Fruit fly (Drosophila melanogaster): ENCODE results near the gene Rh6.

Rh6 gene

dm6 chr3R:15480068-15480467, 2.9 kb upstream of the Rh6 start:
- TF ChIP-seq pad (GFP tag; optimal IDR thresholded peaks at IDR 0.05) (no peak), tj (GFP tag; optimal IDR thresholded peaks at IDR 0.05) (peak; percentile 98)

dm6 chr3R:15481606-15482005, 1.4 kb upstream of the Rh6 start, which contains the start of gene B9d1:
Gene B9d1, plus strand, starts transcription at chr3R:15481906.
- TF ChIP-seq CG12768 (GFP tag; optimal IDR thresholded peaks at IDR 0.05) = no peak
- TF ChIP-seq toe (GFP tag; optimal IDR thresholded peaks at IDR 0.05) = no peak
- TF ChIP-seq cnc (optimal IDR thresholded peaks at IDR 0.05) = no peak

dm6 chr3R:15485296-15485695, 2.3 kb downstream of the Rh6 start, which contains the start of gene Trissin:
Gene Trissin, minus strand, starts transcription at chr3R:15485396.
- TF ChIP-seq kay (GFP tag; ENCODE audit: borderline replicate concordance) = no peak
- no peak for TF ChIP-seq cnc (optimal IDR thresholded peaks at IDR 0.05)
- no peak for TF ChIP-seq tj (GFP tag; optimal IDR thresholded peaks at IDR 0.05)
- TF ChIP-seq bab1 (GFP tag; optimal IDR thresholded peaks at IDR 0.05) = no peak
- no peak for TF ChIP-seq Hr96 (GFP tag; optimal IDR thresholded peaks at IDR 0.05)
- TF ChIP-seq Mnt (GFP tag; optimal IDR thresholded peaks at IDR 0.05) = no peak
- TF ChIP-seq ovo (GFP tag; optimal IDR thresholded peaks at IDR 0.05) = no peak
- no peak for TF ChIP-seq Clk (GFP tag; optimal IDR thresholded peaks at IDR 0.05)
- TF ChIP-seq Crg-1 (GFP tag; optimal IDR thresholded peaks at IDR 0.05) = no peak
- no peak for TF ChIP-seq CG1620 (GFP tag; optimal IDR thresholded peaks at IDR 0.05)
- no peak for TF ChIP-seq cic (GFP tag; optimal IDR thresholded peaks at IDR 0.05)
- TF ChIP-seq CG7101 (tag; optimal IDR thresholded peaks at IDR 0.05) = no peak
- TF ChIP-seq CG12768 (GFP tag; optimal IDR thresholded peaks at IDR 0.05) = no peak
- no peak for TF ChIP-seq toe (GFP tag; optimal IDR thresholded peaks at IDR 0.05)
- TF ChIP-seq CG5204 (GFP tag; optimal IDR thresholded peaks at IDR 0.05) = no peak
- no peak for TF ChIP-seq CG11617 (GFP tag; optimal IDR thresholded peaks at IDR 0.05)

- TF ChIP-seq Mnt (GFP tag; optimal IDR thresholded peaks at IDR 0.05) (no peak), CG5204 (GFP tag; optimal IDR thresholded peaks at IDR 0.05) (no peak), bab1 (GFP tag; optimal IDR thresholded peaks at IDR 0.05) (peak; percentile 19)
These were observed 2.9 kb downstream of the Rh6 start, which contains the start of gene obe for dm6 chr3R:15485866-15486265. Gene obe, plus strand, starts transcription at chr3R:15486050.

- peak; percentile 3 for TF ChIP-seq kay (GFP tag; ENCODE audit: borderline replicate concordance)
- TF ChIP-seq CG14711 (tag; optimal IDR thresholded peaks at IDR 0.05) = no peak
- TF ChIP-seq Crg-1 (GFP tag; optimal IDR thresholded peaks at IDR 0.05) = no peak
- no peak for TF ChIP-seq cic (GFP tag; optimal IDR thresholded peaks at IDR 0.05)
- TF ChIP-seq tj (GFP tag; optimal IDR thresholded peaks at IDR 0.05) = no peak
- TF ChIP-seq CG5204 (GFP tag; optimal IDR thresholded peaks at IDR 0.05) = no peak
- no peak for TF ChIP-seq CG12768 (GFP tag; optimal IDR thresholded peaks at IDR 0.05)
- no peak for TF ChIP-seq Mnt (GFP tag; optimal IDR thresholded peaks at IDR 0.05)
- TF ChIP-seq Clk (GFP tag; optimal IDR thresholded peaks at IDR 0.05) = no peak
These were observed 10.3 kb downstream of the Rh6 start for dm6 chr3R:15493211-15493610.

dm6 chr3R:15494302-15494701, 11.3 kb downstream of the Rh6 start, which contains the start of gene maca:
Gene maca, plus strand, starts transcription at chr3R:15494602.
- TF ChIP-seq toe (GFP tag; optimal IDR thresholded peaks at IDR 0.05) (no peak), cnc (optimal IDR thresholded peaks at IDR 0.05) (no peak), bab1 (GFP tag; optimal IDR thresholded peaks at IDR 0.05) (no peak), CG7101 (tag; optimal IDR thresholded peaks at IDR 0.05) (no peak), CG5204 (GFP tag; optimal IDR thresholded peaks at IDR 0.05) (no peak), cic (GFP tag; optimal IDR thresholded peaks at IDR 0.05) (no peak), CG33017 (tag; optimal IDR thresholded peaks at IDR 0.05) (no peak), Crg-1 (GFP tag; optimal IDR thresholded peaks at IDR 0.05) (no peak), Clk (GFP tag; optimal IDR thresholded peaks at IDR 0.05) (no peak), kay (GFP tag; ENCODE audit: borderline replicate concordance) (no peak), Mnt (GFP tag; optimal IDR thresholded peaks at IDR 0.05) (no peak), CG7045 (GFP tag; optimal IDR thresholded peaks at IDR 0.05) (no peak)

- TF ChIP-seq CG1620 (GFP tag; optimal IDR thresholded peaks at IDR 0.05) (no peak), kay (GFP tag; ENCODE audit: borderline replicate concordance) (peak; percentile 53)
These were observed 24.8 kb downstream of the Rh6 start for dm6 chr3R:15507760-15508159.

dm6 chr3R:15508631-15509030, 25.7 kb downstream of the Rh6 start, which contains the start of gene CG44014:
Gene CG44014, minus strand, starts transcription at chr3R:15508886.
- TF ChIP-seq kay (GFP tag; ENCODE audit: borderline replicate concordance) = peak; percentile 33
- no peak for TF ChIP-seq Clk (GFP tag; optimal IDR thresholded peaks at IDR 0.05)
- TF ChIP-seq pad (GFP tag; optimal IDR thresholded peaks at IDR 0.05) = no peak
- no peak for TF ChIP-seq Crg-1 (GFP tag; optimal IDR thresholded peaks at IDR 0.05)
- no peak for TF ChIP-seq tj (GFP tag; optimal IDR thresholded peaks at IDR 0.05)
- TF ChIP-seq CG12768 (GFP tag; optimal IDR thresholded peaks at IDR 0.05) = peak; percentile 4
- no peak for TF ChIP-seq CG33017 (tag; optimal IDR thresholded peaks at IDR 0.05)
- peak; percentile 49 for TF ChIP-seq cic (GFP tag; optimal IDR thresholded peaks at IDR 0.05)
